Worm (Caenorhabditis elegans): ENCODE results near the gene col-115.

Gene col-115

ce11 chrIV:7983728-7984346, 4.6 kb upstream of the col-115 start (continued):
- TF ChIP-seq D2030.7 (GFP tag; IDR thresholded peaks at IDR 0.05) (0 out of 2 replicates have a peak, but pooled peaks have one; percentile 28), lin-35 (GFP tag; optimal IDR thresholded peaks at IDR 0.05) (peak in 1 of 3 experiments; percentile 9), ztf-22 (GFP tag; optimal IDR thresholded peaks at IDR 0.05) (no peak), ceh-100 (GFP tag; IDR thresholded peaks at IDR 0.05) (no peak), snpc-3.4 (tag; optimal IDR thresholded peaks at IDR 0.05) (no peak), madf-10 (tag; optimal IDR thresholded peaks at IDR 0.05) (no peak), dpff-1 (tag; optimal IDR thresholded peaks at IDR 0.05) (peak; percentile 7), egrh-3 (GFP tag; IDR thresholded peaks at IDR 0.05) (no peak), ztf-28 (GFP tag; IDR thresholded peaks at IDR 0.05) (no peak), madf-6 (GFP tag; IDR thresholded peaks at IDR 0.05) (peak; percentile 55), chd-7 (tag; optimal IDR thresholded peaks at IDR 0.05) (peak; percentile 45), T07F8.4 (tag; optimal IDR thresholded peaks at IDR 0.05) (no peak), cebp-1 (GFP tag; IDR thresholded peaks at IDR 0.05) (no peak), cebp-1 (tag; optimal IDR thresholded peaks at IDR 0.05) (peak; percentile 50), aptf-2 (GFP tag; conservative IDR thresholded peaks at IDR 0.05) (0 out of 2 replicates have a peak, but pooled peaks have one; percentile 24), sdz-38 (tag; optimal IDR thresholded peaks at IDR 0.05) (no peak), lin-40 (tag; optimal IDR thresholded peaks at IDR 0.05) (no peak), tbp1 (GFP tag; optimal IDR thresholded peaks at IDR 0.05) (no peak), pbrm-1 (GFP tag; IDR thresholded peaks at IDR 0.05) (peak; percentile 16; the same call in 1 of the 2 replicates), hlh-26 (GFP tag; conservative IDR thresholded peaks at IDR 0.05) (no peak), lin-54 (GFP tag; optimal IDR thresholded peaks at IDR 0.05) (peak; percentile 24), mel-28 (tag; optimal IDR thresholded peaks at IDR 0.05; ENCODE audit: borderline replicate concordance) (no peak), unc-62 (GFP tag; optimal IDR thresholded peaks at IDR 0.05) (no peak), B0336.3 (GFP tag; IDR thresholded peaks at IDR 0.05) (peak; percentile 91), nhr-179 (tag; optimal IDR thresholded peaks at IDR 0.05) (no peak), mxl-1 (tag; optimal IDR thresholded peaks at IDR 0.05) (no peak), B0019.2 (GFP tag; conservative IDR thresholded peaks at IDR 0.05) (no peak), dpl-1 (GFP tag; optimal IDR thresholded peaks at IDR 0.05) (no peak), aptf-3 (GFP tag; IDR thresholded peaks at IDR 0.05) (no peak), egl-44 (GFP tag; IDR thresholded peaks at IDR 0.05) (no peak; the same call in 1 of the 2 replicates), F33H1.4 (GFP tag; IDR thresholded peaks at IDR 0.05) (0 out of 2 replicates have a peak, but pooled peaks have one; percentile 7), dox-1 (GFP tag; IDR thresholded peaks at IDR 0.05) (peak; percentile 30; the same call in 1 of the 2 replicates), F57A8.1 (GFP tag; optimal IDR thresholded peaks at IDR 0.05) (no peak), rec-8 (tag; optimal IDR thresholded peaks at IDR 0.05) (no peak), let-526 (GFP tag; IDR thresholded peaks at IDR 0.05) (no peak), madf-8 (GFP tag; conservative IDR thresholded peaks at IDR 0.05) (no peak), ceh-58 (GFP tag; IDR thresholded peaks at IDR 0.05) (no peak), repo-1 (tag; optimal IDR thresholded peaks at IDR 0.05) (peak; percentile 73), Y53F4B.3 (GFP tag; IDR thresholded peaks at IDR 0.05) (no peak), Y67H2A.10 (GFP tag; conservative IDR thresholded peaks at IDR 0.05) (no peak), ceh-40 (GFP tag; IDR thresholded peaks at IDR 0.05) (no peak), fkh-3 (tag; optimal IDR thresholded peaks at IDR 0.05) (no peak), him-1 (tag; optimal IDR thresholded peaks at IDR 0.05) (no peak)
